Worm (Caenorhabditis elegans) whole organism, early embryonic: ENCODE results near the gene srbc-30.

Source experiments
- B0310.2 ChIP-seq: sonication (generic microtip); optimal IDR thresholded peaks from 2 replicates; lab custom pipeline; 2016; ENCODE audit warnings: mild to moderate bottlenecking, missing genetic modification characterization, missing compliant biosample characterization
- F13C5.2 ChIP-seq: sonication (generic microtip); optimal IDR thresholded peaks from 2 replicates; lab custom pipeline; 2017; ENCODE audit warnings: mild to moderate bottlenecking, missing genetic modification characterization, inconsistent platforms, missing compliant biosample characterization
- aly-1 ChIP-seq: sonication (generic microtip); optimal IDR thresholded peaks from 2 replicates; lab custom pipeline; 2016; ENCODE audit warnings: missing genetic modification characterization, missing compliant biosample characterization
- ama-1 ChIP-seq: fragments of 150-350 bp; optimal IDR thresholded peaks from 2 replicates; lab custom pipeline; 2014
- ceh-13 ChIP-seq: fragments of 200-800 bp; sonication (Bioruptor generic); optimal IDR thresholded peaks from 2 replicates; lab custom pipeline; 2018; ENCODE audit warnings: mild to moderate bottlenecking, missing genetic modification characterization, missing compliant biosample characterization
- ceh-36 ChIP-seq: sonication (generic microtip); optimal IDR thresholded peaks from 2 replicates; lab custom pipeline; 2016; ENCODE audit warnings: missing genetic modification characterization, inconsistent platforms, missing compliant biosample characterization
- ets-7 ChIP-seq: sonication (generic microtip); optimal IDR thresholded peaks from 2 replicates; lab custom pipeline; 2016; ENCODE audit warnings: missing genotype, missing genetic modification characterization, missing compliant biosample characterization
- flt-1 ChIP-seq: fragments of 200-800 bp; sonication (Bioruptor generic); IDR thresholded peaks from 2 replicates; pipeline ENCODE4 v1.3.6; 2022; ENCODE audit warnings: missing genetic modification characterization, missing compliant biosample characterization
- hmbx-1 ChIP-seq: sonication (generic microtip); optimal IDR thresholded peaks from 2 replicates; lab custom pipeline; 2016; ENCODE audit warnings: mild to moderate bottlenecking, missing genetic modification characterization, missing compliant biosample characterization
- hmg-4 ChIP-seq: fragments of 200-800 bp; sonication (Bioruptor generic); optimal IDR thresholded peaks from 2 replicates; lab custom pipeline; 2018; ENCODE audit warnings: mild to moderate bottlenecking, missing genetic modification characterization, missing compliant biosample characterization
- hnd-1 ChIP-seq: sonication (generic microtip); optimal IDR thresholded peaks from 2 replicates; lab custom pipeline; 2016; ENCODE audit warnings: missing genetic modification characterization, missing compliant biosample characterization
- pes-1 ChIP-seq: fragments of 200-800 bp; sonication (Bioruptor generic); IDR thresholded peaks from 2 replicates; pipeline ENCODE4 v1.3.6; 2022; ENCODE audit warnings: missing genetic modification reagents, missing genetic modification characterization, missing compliant biosample characterization
- scrt-1 ChIP-seq: fragments of 200-800 bp; sonication (Bioruptor generic); IDR thresholded peaks from 2 replicates; pipeline ENCODE4 v1.3.6; 2022; ENCODE audit warnings: missing genetic modification characterization, missing compliant biosample characterization
- sea-1 ChIP-seq: fragments of 200-800 bp; sonication (Bioruptor generic); conservative IDR thresholded peaks from 2 replicates; pipeline ENCODE4 v1.3.6; 2022; ENCODE audit warnings: missing genetic modification characterization, missing compliant biosample characterization
- tbx-11 ChIP-seq: fragments of 200-800 bp; sonication (Bioruptor generic); IDR thresholded peaks from 2 replicates; pipeline ENCODE4 v1.3.6; 2022; ENCODE audit warnings: missing genetic modification characterization, missing compliant biosample characterization
- tbx-37 ChIP-seq: fragments of 200-800 bp; sonication (Bioruptor generic); conservative IDR thresholded peaks from 2 replicates; pipeline ENCODE4 v1.3.6; 2022; ENCODE audit warnings: missing genetic modification reagents, missing genetic modification characterization, missing compliant biosample characterization
- tra-4 ChIP-seq: sonication (generic microtip); optimal IDR thresholded peaks from 2 replicates; lab custom pipeline; 2017; ENCODE audit warnings: missing genetic modification characterization, missing compliant biosample characterization

srbc-30 gene

ce11 chrV:3468436-3468835 is 11.8 kb downstream of the srbc-30 start, which contains the start of gene gst-33:
TSS of gene gst-33 (minus strand) at chrV:3468562.
- TF ChIP-seq tra-4, result no peak
- no peak for TF ChIP-seq ets-7
- no peak for TF ChIP-seq hnd-1
- TF ChIP-seq F13C5.2 (tag; lab: Kevin White, UChicago), result no peak
- no peak for TF ChIP-seq pes-1 (GFP tag; lab: Robert Waterston, UW)
- TF ChIP-seq tbx-37 (GFP tag; lab: Robert Waterston, UW), result no peak
- TF ChIP-seq scrt-1, result no peak
- TF ChIP-seq sea-1 (GFP tag; lab: Robert Waterston, UW), result no peak
- no peak for TF ChIP-seq tbx-11 (GFP tag; lab: Robert Waterston, UW)
- no peak for TF ChIP-seq ceh-13 (GFP tag; lab: Kevin White, UChicago)
- no peak for TF ChIP-seq hmbx-1 (tag; lab: Kevin White, UChicago)
- TF ChIP-seq flt-1 (GFP tag; lab: Robert Waterston, UW), result no peak
- TF ChIP-seq hmg-4 (GFP tag; lab: Kevin White, UChicago), result no peak
- no peak for TF ChIP-seq aly-1 (tag; lab: Kevin White, UChicago)
- no peak for TF ChIP-seq ceh-36 (tag; lab: Kevin White, UChicago)
- TF ChIP-seq B0310.2 (tag; lab: Kevin White, UChicago), result no peak
- no peak for TF ChIP-seq ama-1 (lab: Kevin White, UChicago)

ce11 chrV:3464897-3465296 is 15.3 kb downstream of the srbc-30 start:
- TF ChIP-seq tbx-11 (GFP tag; lab: Robert Waterston, UW) (no peak), tbx-37 (GFP tag; lab: Robert Waterston, UW) (no peak), hnd-1 (no peak), tra-4 (no peak), ceh-36 (tag; lab: Kevin White, UChicago) (no peak), sea-1 (GFP tag; lab: Robert Waterston, UW) (no peak), scrt-1 (no peak), hmg-4 (GFP tag; lab: Kevin White, UChicago) (no peak), pes-1 (GFP tag; lab: Robert Waterston, UW) (no peak), B0310.2 (tag; lab: Kevin White, UChicago) (no peak), F13C5.2 (tag; lab: Kevin White, UChicago) (no peak), flt-1 (GFP tag; lab: Robert Waterston, UW) (no peak), ets-7 (no peak), hmbx-1 (tag; lab: Kevin White, UChicago) (no peak), ceh-13 (GFP tag; lab: Kevin White, UChicago) (no peak)

ce11 chrV:3463514-3463913 is 16.7 kb downstream of the srbc-30 start, which contains the start of gene slc-28.1:
TSS of gene slc-28.1 (plus strand) at chrV:3463814.
- no peak for TF ChIP-seq aly-1 (tag; lab: Kevin White, UChicago)
- no peak for TF ChIP-seq ama-1 (lab: Kevin White, UChicago)
- no peak for TF ChIP-seq hmg-4 (GFP tag; lab: Kevin White, UChicago)
- no peak for TF ChIP-seq flt-1 (GFP tag; lab: Robert Waterston, UW)
- no peak for TF ChIP-seq F13C5.2 (tag; lab: Kevin White, UChicago)
- TF ChIP-seq ets-7, result no peak
- TF ChIP-seq hnd-1, result no peak
- no peak for TF ChIP-seq sea-1 (GFP tag; lab: Robert Waterston, UW)
- TF ChIP-seq scrt-1, result no peak
- no peak for TF ChIP-seq hmbx-1 (tag; lab: Kevin White, UChicago)
- TF ChIP-seq B0310.2 (tag; lab: Kevin White, UChicago), result no peak
- TF ChIP-seq tra-4, result no peak
- no peak for TF ChIP-seq tbx-37 (GFP tag; lab: Robert Waterston, UW)
- TF ChIP-seq ceh-13 (GFP tag; lab: Kevin White, UChicago), result no peak

- TF ChIP-seq tra-4 (no peak), ama-1 (lab: Kevin White, UChicago) (no peak), hmg-4 (GFP tag; lab: Kevin White, UChicago) (no peak), ceh-13 (GFP tag; lab: Kevin White, UChicago) (no peak), ets-7 (no peak), pes-1 (GFP tag; lab: Robert Waterston, UW) (no peak), tbx-37 (GFP tag; lab: Robert Waterston, UW) (no peak), aly-1 (tag; lab: Kevin White, UChicago) (no peak), F13C5.2 (tag; lab: Kevin White, UChicago) (no peak), flt-1 (GFP tag; lab: Robert Waterston, UW) (no peak), hnd-1 (no peak), sea-1 (GFP tag; lab: Robert Waterston, UW) (no peak), scrt-1 (no peak), ceh-36 (tag; lab: Kevin White, UChicago) (no peak), tbx-11 (GFP tag; lab: Robert Waterston, UW) (no peak), hmbx-1 (tag; lab: Kevin White, UChicago) (no peak), B0310.2 (tag; lab: Kevin White, UChicago) (no peak)
These were observed 20.3 kb downstream of the srbc-30 start, which contains the start of gene slc-28.2 for ce11 chrV:3459919-3460318. TSS of gene slc-28.2 (plus strand) at chrV:3460219.

- TF ChIP-seq tbx-37 (GFP tag; lab: Robert Waterston, UW), result no peak
- no peak for TF ChIP-seq ets-7
- peak; percentile 3 for TF ChIP-seq tra-4
- TF ChIP-seq sea-1 (GFP tag; lab: Robert Waterston, UW), result no peak
- TF ChIP-seq F13C5.2 (tag; lab: Kevin White, UChicago), result no peak
These were observed 25.0 kb downstream of the srbc-30 start for ce11 chrV:3455135-3455747.

- no peak for TF ChIP-seq hnd-1
- no peak for TF ChIP-seq pes-1 (GFP tag; lab: Robert Waterston, UW)
- TF ChIP-seq hmg-4 (GFP tag; lab: Kevin White, UChicago), result no peak
- no peak for TF ChIP-seq ama-1 (lab: Kevin White, UChicago)
- TF ChIP-seq tra-4, result no peak
- no peak for TF ChIP-seq scrt-1
- TF ChIP-seq tbx-11 (GFP tag; lab: Robert Waterston, UW), result no peak
These were observed 25.6 kb downstream of the srbc-30 start for ce11 chrV:3454620-3455019.

ce11 chrV:3452489-3452888 is 27.8 kb downstream of the srbc-30 start:
- TF ChIP-seq hmbx-1 (tag; lab: Kevin White, UChicago) (no peak), tbx-37 (GFP tag; lab: Robert Waterston, UW) (no peak), pes-1 (GFP tag; lab: Robert Waterston, UW) (no peak), tra-4 (no peak), F13C5.2 (tag; lab: Kevin White, UChicago) (no peak), tbx-11 (GFP tag; lab: Robert Waterston, UW) (no peak), ets-7 (no peak), ceh-36 (tag; lab: Kevin White, UChicago) (no peak), aly-1 (tag; lab: Kevin White, UChicago) (no peak), B0310.2 (tag; lab: Kevin White, UChicago) (no peak), sea-1 (GFP tag; lab: Robert Waterston, UW) (no peak), ceh-13 (GFP tag; lab: Kevin White, UChicago) (no peak), scrt-1 (no peak), ama-1 (lab: Kevin White, UChicago) (no peak), hnd-1 (no peak), flt-1 (GFP tag; lab: Robert Waterston, UW) (no peak)
